Fruit fly (Drosophila melanogaster) whole organism, adult: ENCODE results near the gene Vha16-5.

Experiments
- CG11617 ChIP-seq: fragments of 200-800 bp; sonication (Bioruptor generic); optimal IDR thresholded peaks from 2 replicates; lab custom pipeline; 2017; ENCODE audit warnings: mild to moderate bottlenecking, missing biosample characterization, missing genetic modification reagents, missing genetic modification characterization
- CG12768 ChIP-seq: fragments of 200-800 bp; sonication (Bioruptor generic); optimal IDR thresholded peaks from 2 replicates; lab custom pipeline; 2017; ENCODE audit warnings: missing biosample characterization, missing genetic modification characterization, mild to moderate bottlenecking, moderate library complexity, missing genetic modification reagents
- CG14711 ChIP-seq: fragments of 200-800 bp; sonication (Bioruptor generic); optimal IDR thresholded peaks from 2 replicates; lab custom pipeline; 2018; ENCODE audit warnings: missing biosample characterization, mild to moderate bottlenecking, missing genetic modification characterization, moderate library complexity
- CG1620 ChIP-seq: fragments of 200-800 bp; sonication (Bioruptor generic); optimal IDR thresholded peaks from 2 replicates; lab custom pipeline; 2016; ENCODE audit warnings: missing biosample characterization, missing genetic modification characterization
- CG33017 ChIP-seq: fragments of 200-800 bp; sonication (Bioruptor generic); optimal IDR thresholded peaks from 2 replicates; lab custom pipeline; 2018; ENCODE audit warnings: missing biosample characterization, mild to moderate bottlenecking, missing genetic modification characterization, moderate library complexity
- CG5204 ChIP-seq: fragments of 200-800 bp; sonication (Bioruptor generic); optimal IDR thresholded peaks from 2 replicates; lab custom pipeline; 2016; ENCODE audit warnings: missing biosample characterization, missing genetic modification characterization
- CG7045 ChIP-seq: fragments of 200-800 bp; sonication (Bioruptor generic); optimal IDR thresholded peaks from 2 replicates; lab custom pipeline; 2017; ENCODE audit warnings: missing biosample characterization, mild to moderate bottlenecking, missing genetic modification characterization
- CG7101 ChIP-seq: fragments of 200-800 bp; sonication (Bioruptor generic); optimal IDR thresholded peaks from 2 replicates; lab custom pipeline; 2018; ENCODE audit warnings: missing biosample characterization, mild to moderate bottlenecking, missing genetic modification characterization, moderate library complexity
- Clk ChIP-seq: fragments of 200-800 bp; sonication (Bioruptor generic); optimal IDR thresholded peaks from 2 replicates; lab custom pipeline; 2017; ENCODE audit warnings: missing biosample characterization, missing genetic modification characterization
- Crg-1 ChIP-seq: fragments of 200-800 bp; sonication (Bioruptor generic); optimal IDR thresholded peaks from 2 replicates; lab custom pipeline; 2016; ENCODE audit warnings: missing biosample characterization, missing genetic modification characterization
- Hr96 ChIP-seq: fragments of 200-800 bp; sonication (Bioruptor generic); optimal IDR thresholded peaks from 2 replicates; lab custom pipeline; 2016; ENCODE audit warnings: missing biosample characterization, missing genetic modification characterization
- Mnt ChIP-seq: fragments of 200-800 bp; sonication (Bioruptor generic); optimal IDR thresholded peaks from 2 replicates; lab custom pipeline; 2016; ENCODE audit warnings: missing biosample characterization, mild to moderate bottlenecking, missing genetic modification characterization
- bab1 ChIP-seq: fragments of 200-800 bp; sonication (Bioruptor generic); optimal IDR thresholded peaks from 3 replicates; lab custom pipeline; 2019; ENCODE audit warnings: missing biosample characterization, mild to moderate bottlenecking, missing genetic modification characterization, moderate library complexity
- cic ChIP-seq: fragments of 200-800 bp; sonication (Bioruptor generic); optimal IDR thresholded peaks from 2 replicates; lab custom pipeline; 2017; ENCODE audit warnings: missing biosample characterization, mild to moderate bottlenecking, missing genetic modification characterization, moderate library complexity
- cnc ChIP-seq, 2 experiments: fragments of >200 bp; optimal IDR thresholded peaks; 2 replicates each; lab custom pipeline; 2017
- kay ChIP-seq: fragments of 200-800 bp; sonication (Bioruptor generic); peaks from one replicate; lab custom pipeline; 2016; ENCODE audit warnings: missing biosample characterization, missing genetic modification characterization, borderline replicate concordance
- ovo ChIP-seq: fragments of 200-800 bp; sonication (Bioruptor generic); optimal IDR thresholded peaks from 2 replicates; lab custom pipeline; 2016; ENCODE audit warnings: missing biosample characterization, missing genetic modification characterization
- pad ChIP-seq: fragments of 200-800 bp; sonication (Bioruptor generic); optimal IDR thresholded peaks from 3 replicates; lab custom pipeline; 2017; ENCODE audit warnings: missing biosample characterization, missing genetic modification characterization, mild to moderate bottlenecking, moderate library complexity, missing genetic modification reagents
- tj ChIP-seq: fragments of 200-800 bp; sonication (Bioruptor generic); optimal IDR thresholded peaks from 3 replicates; lab custom pipeline; 2017; ENCODE audit warnings: missing biosample characterization, mild to moderate bottlenecking, missing genetic modification characterization, moderate library complexity
- toe ChIP-seq: fragments of 200-800 bp; sonication (Bioruptor generic); optimal IDR thresholded peaks from 2 replicates; lab custom pipeline; 2016; ENCODE audit warnings: missing biosample characterization, missing genetic modification characterization

Vha16-5 gene

DNA sequence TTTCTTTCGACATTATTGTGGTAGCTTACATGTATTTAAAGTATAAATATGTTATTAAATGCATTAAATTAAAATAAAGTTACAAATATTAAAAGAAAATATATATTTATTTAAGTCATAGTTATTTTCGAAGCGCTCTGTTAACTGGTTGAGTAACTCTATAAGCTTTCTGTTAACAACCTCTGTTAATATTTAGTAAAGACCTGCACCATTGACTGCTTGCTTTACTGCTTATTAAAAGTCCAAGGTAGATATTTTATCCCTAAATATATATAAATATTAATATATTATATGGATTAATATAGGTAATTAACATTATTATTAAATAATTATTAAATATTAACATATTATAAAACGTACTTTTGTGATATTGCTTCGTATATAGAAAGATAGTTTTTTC, 15.3 kb downstream of the Vha16-5 start:
- no peak for TF ChIP-seq CG7045
- no peak for TF ChIP-seq bab1 (GFP tag; lab: Kevin White, UChicago)
- no peak for TF ChIP-seq Crg-1 (GFP tag; lab: Kevin White, UChicago)
- TF ChIP-seq CG33017, result no peak
- TF ChIP-seq Hr96 (GFP tag; lab: Kevin White, UChicago), result no peak
- TF ChIP-seq CG11617 (GFP tag; lab: Kevin White, UChicago), result no peak
- no peak for TF ChIP-seq CG1620 (GFP tag; lab: Kevin White, UChicago)
- TF ChIP-seq CG14711 (tag; lab: Kevin White, UChicago), result no peak
- TF ChIP-seq Mnt (GFP tag; lab: Kevin White, UChicago), result no peak
- no peak for TF ChIP-seq cnc (optimal IDR thresholded peaks at IDR 0.05; lab: Kevin White, UChicago)
- TF ChIP-seq CG5204 (GFP tag; lab: Kevin White, UChicago), result no peak
- TF ChIP-seq pad (GFP tag; lab: Kevin White, UChicago), result no peak
- no peak for TF ChIP-seq cic (GFP tag; lab: Kevin White, UChicago)
- no peak for TF ChIP-seq toe
- TF ChIP-seq ovo (GFP tag; lab: Kevin White, UChicago), result no peak
- TF ChIP-seq tj, result no peak
- TF ChIP-seq kay (GFP tag; lab: Kevin White, UChicago), result no peak

DNA sequence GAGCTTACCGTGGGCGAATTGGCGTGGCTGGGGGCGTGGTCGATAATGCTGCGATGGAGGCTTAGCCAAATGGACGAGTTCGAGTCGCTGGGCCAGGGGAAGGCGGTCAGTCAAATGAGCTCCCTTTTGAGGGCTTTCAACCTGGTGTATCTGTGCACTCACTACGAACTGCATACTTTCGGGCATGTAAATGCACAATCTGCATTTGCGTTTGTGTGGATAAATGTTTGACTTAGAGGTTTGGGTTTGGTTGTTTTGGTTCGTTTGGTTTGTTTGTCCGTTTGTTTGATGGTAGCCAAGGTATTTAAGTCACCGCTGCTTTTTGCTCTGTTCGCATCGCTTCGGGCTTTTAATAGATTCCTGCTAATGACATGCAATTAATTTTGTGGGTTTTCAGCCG, 25.6 kb downstream of the Vha16-5 start:
- TF ChIP-seq CG7101 (tag; lab: Kevin White, UChicago), result no peak
- no peak for TF ChIP-seq Clk (GFP tag; lab: Kevin White, UChicago)
- TF ChIP-seq Mnt (GFP tag; lab: Kevin White, UChicago), result no peak
- TF ChIP-seq cnc (optimal IDR thresholded peaks at IDR 0.05; lab: Kevin White, UChicago), result no peak
- TF ChIP-seq kay (GFP tag; lab: Kevin White, UChicago), result no peak
- no peak for TF ChIP-seq CG11617 (GFP tag; lab: Kevin White, UChicago)
- TF ChIP-seq tj, result no peak

DNA sequence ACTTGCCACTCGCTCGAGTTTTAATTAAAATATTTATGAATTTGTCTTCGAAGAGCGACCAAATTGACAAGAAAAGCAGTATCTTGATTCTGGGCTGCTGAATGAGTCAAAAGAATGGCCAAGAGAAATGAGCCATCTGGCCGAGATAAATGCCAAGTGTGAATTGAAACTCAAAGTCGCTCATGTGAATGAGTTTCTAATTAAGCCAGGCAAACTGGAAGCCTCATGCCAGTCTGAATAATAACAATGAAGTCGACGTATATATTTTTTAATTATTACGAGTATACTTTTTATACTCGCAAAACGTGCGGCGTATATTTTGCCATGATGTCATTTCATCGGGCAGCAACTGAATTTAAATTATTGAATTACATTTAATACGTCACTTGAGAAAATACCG, 27.5 kb downstream of the Vha16-5 start, which contains the start of gene Lip2:
TSS of gene Lip2 (minus strand) at position 101 of the 400 bp plus-strand sequence.
- peak; percentile 17 for TF ChIP-seq kay (GFP tag; lab: Kevin White, UChicago)
- no peak for TF ChIP-seq Mnt (GFP tag; lab: Kevin White, UChicago)
- no peak for TF ChIP-seq ovo (GFP tag; lab: Kevin White, UChicago)
- TF ChIP-seq CG7101 (tag; lab: Kevin White, UChicago), result no peak

DNA sequence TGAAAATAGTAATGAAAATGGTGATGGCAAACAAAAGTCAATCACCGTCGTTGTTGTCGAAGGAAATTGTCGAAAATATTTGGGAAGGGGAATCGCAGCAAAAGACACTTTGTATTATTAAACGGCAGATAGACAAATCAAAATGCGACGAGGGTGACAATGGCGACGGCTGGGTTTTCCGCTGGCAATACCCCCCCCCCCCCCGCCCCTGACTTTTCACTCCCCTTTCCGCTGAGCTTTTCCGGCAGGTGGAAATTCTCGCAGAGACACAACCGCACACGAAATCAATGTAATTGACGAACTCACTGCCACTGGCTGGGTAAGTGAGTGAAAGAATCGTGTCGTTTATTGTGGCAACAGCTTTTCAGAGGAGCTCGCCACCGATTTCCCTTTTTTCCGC, 28.8 kb downstream of the Vha16-5 start:
- TF ChIP-seq CG5204 (GFP tag; lab: Kevin White, UChicago), result no peak
- no peak for TF ChIP-seq CG7101 (tag; lab: Kevin White, UChicago)
- no peak for TF ChIP-seq bab1 (GFP tag; lab: Kevin White, UChicago)
- no peak for TF ChIP-seq CG33017
- no peak for TF ChIP-seq kay (GFP tag; lab: Kevin White, UChicago)
- TF ChIP-seq ovo (GFP tag; lab: Kevin White, UChicago), result no peak
- no peak for TF ChIP-seq CG1620 (GFP tag; lab: Kevin White, UChicago)

DNA sequence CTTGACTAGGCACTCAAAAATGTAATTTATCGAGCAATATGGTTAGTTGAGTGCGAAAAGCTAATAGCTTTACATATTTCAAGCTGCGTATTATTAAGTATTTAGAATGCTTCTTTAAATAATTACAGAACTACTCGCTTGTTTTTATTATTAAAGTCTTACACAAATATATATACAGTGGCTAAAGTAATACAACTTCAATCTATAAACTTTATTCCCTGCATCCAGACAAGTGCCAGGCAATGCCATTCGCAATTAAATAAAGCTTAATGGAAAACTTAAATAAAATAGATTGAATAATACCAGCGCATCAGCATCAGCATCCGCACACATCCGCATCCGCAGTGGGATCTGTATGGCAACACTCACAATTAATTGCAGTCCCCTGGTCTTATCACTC, 30.6 kb downstream of the Vha16-5 start:
- TF ChIP-seq pad (GFP tag; lab: Kevin White, UChicago), result no peak
- no peak for TF ChIP-seq CG14711 (tag; lab: Kevin White, UChicago)
- no peak for TF ChIP-seq ovo (GFP tag; lab: Kevin White, UChicago)
- TF ChIP-seq Crg-1 (GFP tag; lab: Kevin White, UChicago), result no peak
- TF ChIP-seq CG33017, result no peak
- no peak for TF ChIP-seq CG5204 (GFP tag; lab: Kevin White, UChicago)
- TF ChIP-seq CG7045, result no peak
- TF ChIP-seq tj, result no peak
- TF ChIP-seq Hr96 (GFP tag; lab: Kevin White, UChicago), result no peak
- TF ChIP-seq CG12768, result no peak
- TF ChIP-seq CG1620 (GFP tag; lab: Kevin White, UChicago), result no peak
- TF ChIP-seq CG11617 (GFP tag; lab: Kevin White, UChicago), result no peak
- no peak for TF ChIP-seq Mnt (GFP tag; lab: Kevin White, UChicago)
- no peak for TF ChIP-seq kay (GFP tag; lab: Kevin White, UChicago)
- TF ChIP-seq bab1 (GFP tag; lab: Kevin White, UChicago), result no peak
- TF ChIP-seq CG7101 (tag; lab: Kevin White, UChicago), result no peak

DNA sequence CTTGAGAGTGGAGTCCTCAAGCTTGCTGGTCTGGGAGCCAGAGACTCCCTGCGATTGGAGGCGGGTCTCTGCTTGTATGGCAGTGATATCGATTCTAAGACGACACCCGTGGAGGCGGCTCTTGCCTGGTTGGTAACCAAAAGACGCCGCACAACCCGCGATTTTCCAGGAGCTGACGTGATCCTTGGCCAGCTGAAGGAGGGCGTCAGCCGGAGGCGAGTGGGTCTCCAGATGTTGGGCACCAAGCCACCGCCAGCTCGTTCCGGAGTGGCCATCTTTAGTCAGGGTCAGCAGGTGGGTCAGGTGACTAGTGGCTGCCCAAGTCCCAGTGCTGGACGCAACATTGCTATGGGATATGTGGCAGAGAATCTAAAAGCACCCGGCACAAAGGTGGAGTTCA, 32.4 kb downstream of the Vha16-5 start:
- TF ChIP-seq CG14711 (tag; lab: Kevin White, UChicago) (no peak), bab1 (GFP tag; lab: Kevin White, UChicago) (no peak)

DNA sequence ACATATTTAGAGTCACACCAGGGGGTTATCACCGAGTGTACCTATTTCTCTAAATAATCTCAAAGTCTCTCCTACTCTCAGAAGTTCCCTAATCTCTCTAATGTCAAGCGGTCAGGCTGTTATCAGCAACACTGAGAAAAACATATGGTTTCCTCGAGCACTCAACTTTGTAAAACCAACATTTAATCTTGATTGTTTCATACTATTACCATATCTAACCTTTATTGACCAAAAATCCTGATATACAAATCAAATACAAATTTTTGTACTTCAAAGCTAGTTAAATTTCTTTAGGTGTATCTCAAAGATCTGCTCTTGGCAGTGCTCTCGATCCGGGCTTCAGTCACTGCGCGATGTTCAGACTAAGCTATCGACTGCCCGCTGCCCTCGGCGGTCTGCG, 33.6 kb downstream of the Vha16-5 start, which contains the start of gene CG6415:
TSS of gene CG6415 (plus strand) at position 341 of the 400 bp plus-strand sequence.
- no peak for TF ChIP-seq bab1 (GFP tag; lab: Kevin White, UChicago)
- TF ChIP-seq Clk (GFP tag; lab: Kevin White, UChicago), result peak; percentile 57
- no peak for TF ChIP-seq cnc (optimal IDR thresholded peaks at IDR 0.05; lab: Kevin White, UChicago)
- peak; percentile 75 for TF ChIP-seq Hr96 (GFP tag; lab: Kevin White, UChicago)
- no peak for TF ChIP-seq kay (GFP tag; lab: Kevin White, UChicago)
- TF ChIP-seq CG7101 (tag; lab: Kevin White, UChicago), result peak; percentile 89
- TF ChIP-seq CG1620 (GFP tag; lab: Kevin White, UChicago), result peak; percentile 7
- no peak for TF ChIP-seq ovo (GFP tag; lab: Kevin White, UChicago)
- TF ChIP-seq CG33017, result peak; percentile 92
- peak; percentile 70 for TF ChIP-seq CG11617 (GFP tag; lab: Kevin White, UChicago)
- TF ChIP-seq CG5204 (GFP tag; lab: Kevin White, UChicago), result peak; percentile 83
- peak; percentile 45 for TF ChIP-seq tj
- peak; percentile 58 for TF ChIP-seq Mnt (GFP tag; lab: Kevin White, UChicago)
- TF ChIP-seq pad (GFP tag; lab: Kevin White, UChicago), result peak; percentile 59
- peak; percentile 86 for TF ChIP-seq CG12768
- TF ChIP-seq Crg-1 (GFP tag; lab: Kevin White, UChicago), result peak; percentile 10
- peak; percentile 78 for TF ChIP-seq CG7045
- TF ChIP-seq toe, result peak; percentile 72
- peak; percentile 75 for TF ChIP-seq CG14711 (tag; lab: Kevin White, UChicago)
- peak; percentile 36 for TF ChIP-seq cic (GFP tag; lab: Kevin White, UChicago)
